Worm (Caenorhabditis elegans) whole organism, L2 larva: ENCODE results near the gene F49F1.4.

ENCODE experiments used
- R02D3.7 ChIP-seq: fragments of 150-350 bp; optimal IDR thresholded peaks from 2 replicates; lab custom pipeline; 2014; ENCODE audit warnings: missing biosample characterization, missing genetic modification characterization
- ceh-82 ChIP-seq: fragments of 150-350 bp; optimal IDR thresholded peaks from 2 replicates; lab custom pipeline; 2014; ENCODE audit warnings: missing biosample characterization, missing genetic modification characterization
- fos-1 ChIP-seq: fragments of 150-350 bp; optimal IDR thresholded peaks from 2 replicates; lab custom pipeline; 2014; ENCODE audit warnings: missing biosample characterization, missing genetic modification characterization
- lin-39 ChIP-seq: fragments of 150-350 bp; optimal IDR thresholded peaks from 2 replicates; lab custom pipeline; 2014; ENCODE audit warnings: missing biosample characterization, missing genetic modification reagents, missing genetic modification characterization
- nhr-11 ChIP-seq: fragments of 150-350 bp; optimal IDR thresholded peaks from 2 replicates; lab custom pipeline; 2014; ENCODE audit warnings: missing biosample characterization, missing genetic modification characterization
- nhr-237 ChIP-seq: fragments of 150-350 bp; optimal IDR thresholded peaks from 2 replicates; lab custom pipeline; 2014; ENCODE audit warnings: missing biosample characterization, missing genetic modification characterization
- nhr-77 ChIP-seq: fragments of 150-350 bp; optimal IDR thresholded peaks from 2 replicates; lab custom pipeline; 2014; ENCODE audit warnings: missing biosample characterization, missing genetic modification characterization
- peb-1 ChIP-seq: fragments of 150-350 bp; optimal IDR thresholded peaks from 2 replicates; lab custom pipeline; 2014; ENCODE audit warnings: missing biosample characterization, missing genetic modification characterization
- sma-9 ChIP-seq, 2 experiments: fragments of 150-350 bp in 1 of 2; sonication (generic microtip) in 1 of 2; optimal IDR thresholded peaks; 2 replicates each; lab custom pipeline; 2014 to 2016; ENCODE audit warnings: missing genetic modification characterization in 2 of 2, mild to moderate bottlenecking in 1 of 2, missing biosample characterization in 1 of 2, missing compliant biosample characterization in 1 of 2, missing genetic modification reagents in 1 of 2, moderate library complexity in 1 of 2
- unc-55 ChIP-seq: fragments of 150-350 bp; sonication (generic microtip); optimal IDR thresholded peaks from 3 replicates; lab custom pipeline; 2014; ENCODE audit warnings: missing biosample characterization, missing genetic modification reagents, missing genetic modification characterization
- zag-1 ChIP-seq: fragments of 150-350 bp; optimal IDR thresholded peaks from 2 replicates; lab custom pipeline; 2014; ENCODE audit warnings: missing biosample characterization, missing genetic modification characterization
- ztf-11 ChIP-seq: sonication (generic microtip); optimal IDR thresholded peaks from 2 replicates; lab custom pipeline; 2017; ENCODE audit warnings: missing biosample characterization, missing genetic modification characterization

- no peak for TF ChIP-seq ceh-82 (tag; lab: Kevin White, UChicago)
- TF ChIP-seq nhr-11 (tag; lab: Kevin White, UChicago), result no peak
- no peak for TF ChIP-seq fos-1 (tag; lab: Kevin White, UChicago)
- no peak for TF ChIP-seq lin-39 (tag; lab: Kevin White, UChicago)
- no peak for TF ChIP-seq zag-1 (tag; lab: Kevin White, UChicago)
- no peak for TF ChIP-seq sma-9 (GFP tag; optimal IDR thresholded peaks at IDR 0.05; lab: Kevin White, UChicago)
- TF ChIP-seq sma-9 (tag; optimal IDR thresholded peaks at IDR 0.05; lab: Kevin White, UChicago), result no peak
- TF ChIP-seq R02D3.7 (tag; lab: Kevin White, UChicago), result no peak
- no peak for TF ChIP-seq ztf-11 (tag; lab: Kevin White, UChicago)
- no peak for TF ChIP-seq unc-55 (GFP tag; lab: Kevin White, UChicago)
- TF ChIP-seq peb-1 (tag; lab: Kevin White, UChicago), result no peak
- TF ChIP-seq nhr-77, result no peak
- no peak for TF ChIP-seq nhr-237 (tag; lab: Kevin White, UChicago)
These were observed 5.5 kb upstream of the F49F1.4 start for ce11 chrIV:4121055-4121454.
